Fruit fly (Drosophila melanogaster) whole organism, pupa: ENCODE results near the gene kirre.

Source experiments
- CG10348 ChIP-seq: fragments of 200-800 bp; sonication (Bioruptor generic); IDR thresholded peaks from 2 replicates; pipeline ENCODE4 v1.3.6; 2022; ENCODE audit warnings: missing biosample characterization, missing genetic modification characterization
- CG12605 ChIP-seq: fragments of 200-800 bp; sonication (Bioruptor generic); IDR thresholded peaks from 2 replicates; pipeline ENCODE4 v1.3.6; 2022; ENCODE audit warnings: missing biosample characterization, missing genetic modification characterization
- CG14655 ChIP-seq: fragments of 200-800 bp; sonication (Bioruptor generic); optimal IDR thresholded peaks from 3 replicates; lab custom pipeline; 2017; ENCODE audit warnings: mild to moderate bottlenecking, missing biosample characterization, missing genetic modification reagents, missing genetic modification characterization
- CG17806 ChIP-seq: fragments of 200-800 bp; sonication (Bioruptor generic); optimal IDR thresholded peaks from 2 replicates; lab custom pipeline; 2018; ENCODE audit warnings: missing biosample characterization, mild to moderate bottlenecking, missing genetic modification characterization, moderate library complexity
- CG32121 ChIP-seq: fragments of 200-800 bp; sonication (Bioruptor generic); IDR thresholded peaks from 2 replicates; pipeline ENCODE4 v1.3.6; 2022; ENCODE audit warnings: missing biosample characterization, missing genetic modification characterization
- CG8159 ChIP-seq: fragments of 200-800 bp; sonication (Bioruptor generic); optimal IDR thresholded peaks from 3 replicates; lab custom pipeline; 2018; ENCODE audit warnings: missing biosample characterization, mild to moderate bottlenecking, missing genetic modification characterization, moderate library complexity
- CG8301 ChIP-seq: fragments of 200-800 bp; sonication (Bioruptor generic); optimal IDR thresholded peaks from 2 replicates; lab custom pipeline; 2018; ENCODE audit warnings: missing biosample characterization, mild to moderate bottlenecking, missing genetic modification characterization
- Ets98B ChIP-seq: fragments of 200-800 bp; sonication (Bioruptor generic); IDR thresholded peaks from 2 replicates; pipeline ENCODE4 v1.3.6; 2022; ENCODE audit warnings: missing biosample characterization, missing genetic modification characterization
- Pif1A ChIP-seq: fragments of 200-800 bp; sonication (Bioruptor generic); optimal IDR thresholded peaks from 3 replicates; lab custom pipeline; 2016; ENCODE audit warnings: missing biosample characterization, missing genetic modification characterization
- Pif1B ChIP-seq: fragments of 200-800 bp; sonication (Bioruptor generic); optimal IDR thresholded peaks from 3 replicates; lab custom pipeline; 2016; ENCODE audit warnings: missing biosample characterization, missing genetic modification characterization
- fd96Ca ChIP-seq: fragments of 200-800 bp; sonication (Bioruptor generic); IDR thresholded peaks from 3 replicates; pipeline ENCODE4 v1.3.6; 2022; ENCODE audit warnings: missing biosample characterization, missing genetic modification characterization
- gl ChIP-seq: fragments of 200-800 bp; sonication (Bioruptor generic); optimal IDR thresholded peaks from 2 replicates; lab custom pipeline; 2018; ENCODE audit warnings: missing biosample characterization, mild to moderate bottlenecking, missing genetic modification characterization

dm6 chrX:3025510-3026216 lies 285.5 kb downstream of the kirre start:
- TF ChIP-seq CG32121 (GFP tag; lab: Robert Waterston, UW) (peak; percentile 62), CG8159 (tag; lab: Kevin White, UChicago) (peak; percentile 48), gl (no peak), CG12605 (no peak), CG8301 (tag; lab: Kevin White, UChicago) (peak; percentile 52), Pif1A (GFP tag; lab: Kevin White, UChicago) (peak; percentile 35), CG14655 (GFP tag; lab: Kevin White, UChicago) (peak; percentile 65), CG17806 (peak; percentile 58), CG10348 (no peak), Pif1B (peak; percentile 16), fd96Ca (GFP tag; lab: Robert Waterston, UW) (no peak), Ets98B (GFP tag; lab: Robert Waterston, UW) (peak; percentile 50; the same call in 1 of the 2 replicates)
